Worm (Caenorhabditis elegans) whole organism, L3 larva: Measurements from ENCODE around the gene unc-132.

Experiments used
- ZK546.5 ChIP-seq: sonication (generic microtip); optimal IDR thresholded peaks from 2 replicates; lab custom pipeline; 2017; ENCODE audit warnings: missing biosample characterization, missing genetic modification characterization
- aly-2 ChIP-seq: fragments of 150-350 bp; optimal IDR thresholded peaks from 2 replicates; lab custom pipeline; 2014; ENCODE audit warnings: missing biosample characterization, missing genetic modification characterization
- ceh-28 ChIP-seq: fragments of 150-350 bp; optimal IDR thresholded peaks from 2 replicates; lab custom pipeline; 2014; ENCODE audit warnings: missing biosample characterization, missing genetic modification reagents, missing genetic modification characterization
- ceh-82 ChIP-seq: fragments of 150-350 bp; optimal IDR thresholded peaks from 2 replicates; lab custom pipeline; 2014; ENCODE audit warnings: missing biosample characterization, missing genetic modification characterization
- ceh-9 ChIP-seq: sonication (generic microtip); optimal IDR thresholded peaks from 2 replicates; lab custom pipeline; 2018; ENCODE audit warnings: missing biosample characterization, missing genetic modification characterization
- daf-12 ChIP-seq: fragments of 150-350 bp; optimal IDR thresholded peaks from 2 replicates; lab custom pipeline; 2014; ENCODE audit warnings: missing biosample characterization, missing genetic modification reagents, missing genetic modification characterization
- egl-27 ChIP-seq: sonication (generic microtip); optimal IDR thresholded peaks from 4 replicates; lab custom pipeline; 2017; ENCODE audit warnings: missing biosample characterization, missing genetic modification reagents, missing genetic modification characterization
- egl-5 ChIP-seq: fragments of 150-350 bp; optimal IDR thresholded peaks from 2 replicates; lab custom pipeline; 2017; ENCODE audit warnings: missing biosample characterization, missing genetic modification reagents, missing genetic modification characterization, inconsistent platforms
- elt-1 ChIP-seq: fragments of 150-350 bp; optimal IDR thresholded peaks from 2 replicates; lab custom pipeline; 2014; ENCODE audit warnings: missing biosample characterization, missing genetic modification characterization
- elt-2 ChIP-seq: sonication (generic microtip); optimal IDR thresholded peaks from 2 replicates; lab custom pipeline; 2016; ENCODE audit warnings: missing genetic modification reagents, mild to moderate bottlenecking, missing genetic modification characterization, missing compliant biosample characterization
- elt-3 ChIP-seq, 3 experiments: fragments of 150-350 bp in 1 of 3; sonication (generic microtip) in 2 of 3; optimal IDR thresholded peaks; 2 replicates in 2 of 3; 4 replicates in 1 of 3; lab custom pipeline; 2014 to 2017; ENCODE audit warnings: missing biosample characterization in 3 of 3, missing genetic modification characterization in 3 of 3
- fkh-2 ChIP-seq: fragments of 150-350 bp; optimal IDR thresholded peaks from 2 replicates; lab custom pipeline; 2014; ENCODE audit warnings: missing biosample characterization, missing genetic modification reagents, missing genetic modification characterization
- fos-1 ChIP-seq: fragments of 150-350 bp; optimal IDR thresholded peaks from 2 replicates; lab custom pipeline; 2014; ENCODE audit warnings: missing biosample characterization, missing genetic modification characterization
- hmg-11 ChIP-seq: sonication (generic microtip); optimal IDR thresholded peaks from 2 replicates; lab custom pipeline; 2016; ENCODE audit warnings: missing genetic modification characterization, missing compliant biosample characterization
- lin-15B ChIP-seq: fragments of 150-350 bp; optimal IDR thresholded peaks from 2 replicates; lab custom pipeline; 2014; ENCODE audit warnings: missing biosample characterization, missing genetic modification characterization
- lin-39 ChIP-seq: fragments of 150-350 bp; optimal IDR thresholded peaks from 2 replicates; lab custom pipeline; 2018; ENCODE audit warnings: missing biosample characterization, missing genetic modification reagents, missing genetic modification characterization
- mdl-1 ChIP-seq: fragments of 150-350 bp; optimal IDR thresholded peaks from 2 replicates; lab custom pipeline; 2014; ENCODE audit warnings: missing biosample characterization, missing genetic modification characterization
- mml-1 ChIP-seq: fragments of 150-350 bp; sonication (generic microtip); optimal IDR thresholded peaks from 3 replicates; lab custom pipeline; 2014; ENCODE audit warnings: missing biosample characterization, missing genetic modification characterization
- nfya-1 ChIP-seq: sonication (generic microtip); optimal IDR thresholded peaks from 2 replicates; lab custom pipeline; 2017; ENCODE audit warnings: missing genetic modification characterization, mild to moderate bottlenecking, missing compliant biosample characterization, antibody characterized with exemption, moderate library complexity; ENCODE audit not compliant: insufficient read depth
- nhr-11 ChIP-seq: fragments of 150-350 bp; optimal IDR thresholded peaks from 2 replicates; lab custom pipeline; 2014; ENCODE audit warnings: missing biosample characterization, missing genetic modification characterization
- nhr-23 ChIP-seq: fragments of 150-350 bp; optimal IDR thresholded peaks from 2 replicates; lab custom pipeline; 2014; ENCODE audit warnings: missing biosample characterization, missing genetic modification reagents, missing genetic modification characterization
- nhr-237 ChIP-seq: fragments of 150-350 bp; optimal IDR thresholded peaks from 2 replicates; lab custom pipeline; 2014; ENCODE audit warnings: missing biosample characterization, missing genetic modification characterization
- nhr-28 ChIP-seq: fragments of 150-350 bp; optimal IDR thresholded peaks from 2 replicates; lab custom pipeline; 2014; ENCODE audit warnings: missing biosample characterization, missing genetic modification characterization
- nhr-67 ChIP-seq: fragments of 150-350 bp; optimal IDR thresholded peaks from 2 replicates; lab custom pipeline; 2014; ENCODE audit warnings: missing biosample characterization, missing genetic modification characterization
- nhr-77 ChIP-seq: fragments of 150-350 bp; optimal IDR thresholded peaks from 2 replicates; lab custom pipeline; 2014; ENCODE audit warnings: missing biosample characterization, missing genetic modification characterization
- pha-4 ChIP-seq: fragments of 150-350 bp; optimal IDR thresholded peaks from 2 replicates; lab custom pipeline; 2014; ENCODE audit warnings: missing biosample characterization, missing genetic modification reagents, missing genetic modification characterization
- pqm-1 ChIP-seq: fragments of 150-350 bp; optimal IDR thresholded peaks from 2 replicates; lab custom pipeline; 2017; ENCODE audit warnings: missing biosample characterization, missing genetic modification characterization, inconsistent platforms
- tbx-2 ChIP-seq: sonication (generic microtip); optimal IDR thresholded peaks from 2 replicates; lab custom pipeline; 2016; ENCODE audit warnings: mild to moderate bottlenecking, missing genetic modification characterization, missing compliant biosample characterization
- unc-62 ChIP-seq: fragments of 150-350 bp; sonication (generic microtip); optimal IDR thresholded peaks from 4 replicates; lab custom pipeline; 2014; ENCODE audit warnings: missing biosample characterization, missing genetic modification reagents, missing genetic modification characterization
- ztf-11 ChIP-seq: fragments of 150-350 bp; optimal IDR thresholded peaks from 2 replicates; lab custom pipeline; 2014; ENCODE audit warnings: missing biosample characterization, missing genetic modification characterization

The unc-132 gene

ce11 chrV:3677212-3677611 is 9.7 kb upstream of the unc-132 start:
- peak; percentile 38 for TF ChIP-seq lin-39 (tag; lab: Kevin White, UChicago)
- peak; percentile 97 for TF ChIP-seq egl-5 (tag; lab: Kevin White, UChicago)
- peak; percentile 29 for TF ChIP-seq nfya-1 (tag; lab: Kevin White, UChicago)
- no peak for TF ChIP-seq ceh-28 (tag; lab: Kevin White, UChicago)
- no peak for TF ChIP-seq fkh-2 (tag; lab: Kevin White, UChicago)

- peak; percentile 73 for TF ChIP-seq nfya-1 (tag; lab: Kevin White, UChicago)
- TF ChIP-seq tbx-2 (tag; lab: Kevin White, UChicago), result no peak
- no peak for TF ChIP-seq aly-2 (tag; lab: Kevin White, UChicago)
- TF ChIP-seq, all 47 proteins: peak for 1
These were observed 8.4 kb upstream of the unc-132 start for ce11 chrV:3678513-3678912.

- TF ChIP-seq ceh-28 (tag; lab: Kevin White, UChicago) (no peak), mml-1 (tag; lab: Kevin White, UChicago) (no peak)
These were observed 4.4 kb upstream of the unc-132 start, which contains the start of gene W08A12.3 for ce11 chrV:3682553-3682952. W08A12.3 (plus strand) TSS chrV:3682853.

- TF ChIP-seq nfya-1 (tag; lab: Kevin White, UChicago) (peak; percentile 21), nhr-237 (no peak)
These were observed 1.1 kb upstream of the unc-132 start, which contains the start of gene W08A12.2 for ce11 chrV:3685790-3686208. W08A12.2 (minus strand) TSS chrV:3685892.

ce11 chrV:3686292-3686691 is 614 bp upstream of the unc-132 start:
- no peak for TF ChIP-seq elt-3 (tag; optimal IDR thresholded peaks at IDR 0.05; lab: Kevin White, UChicago)
- TF ChIP-seq pqm-1 (tag; lab: Kevin White, UChicago), result no peak
- TF ChIP-seq ceh-28 (tag; lab: Kevin White, UChicago), result no peak
- no peak for TF ChIP-seq hmg-11 (tag; lab: Kevin White, UChicago)
- TF ChIP-seq pha-4 (tag; lab: Kevin White, UChicago), result no peak
- no peak for TF ChIP-seq nhr-23 (tag; lab: Kevin White, UChicago)
- no peak for TF ChIP-seq fos-1 (tag; lab: Kevin White, UChicago)

- peak; percentile 29 for TF ChIP-seq lin-15B (tag; lab: Kevin White, UChicago)
- peak; percentile 59 for TF ChIP-seq nfya-1 (tag; lab: Kevin White, UChicago)
- peak; percentile 52 for TF ChIP-seq hmg-11 (tag; lab: Kevin White, UChicago)
- TF ChIP-seq fkh-2 (tag; lab: Kevin White, UChicago), result no peak
- TF ChIP-seq lin-39 (tag; lab: Kevin White, UChicago), result peak; percentile 46
- no peak for TF ChIP-seq nhr-11 (tag; lab: Kevin White, UChicago)
These were observed 1.8 kb downstream of the unc-132 start for ce11 chrV:3688733-3689132.

ce11 chrV:3692613-3693012 is 5.7 kb downstream of the unc-132 start:
- TF ChIP-seq elt-2, result peak; percentile 56
- TF ChIP-seq fkh-2 (tag; lab: Kevin White, UChicago), result no peak
- TF ChIP-seq pqm-1 (tag; lab: Kevin White, UChicago), result peak; percentile 50

ce11 chrV:3693657-3694056 is 6.8 kb downstream of the unc-132 start:
- TF ChIP-seq fkh-2 (tag; lab: Kevin White, UChicago) (no peak), ztf-11 (tag; lab: Kevin White, UChicago) (no peak), nhr-67 (tag; lab: Kevin White, UChicago) (no peak), mml-1 (tag; lab: Kevin White, UChicago) (no peak), nhr-237 (no peak)
- TF ChIP-seq, all 47 proteins: peak for 0

- TF ChIP-seq nfya-1 (tag; lab: Kevin White, UChicago) (peak; percentile 11), ceh-28 (tag; lab: Kevin White, UChicago) (no peak)
These were observed 8.3 kb downstream of the unc-132 start for ce11 chrV:3695254-3695653.

ce11 chrV:3697071-3697470 is 10.2 kb downstream of the unc-132 start:
- TF ChIP-seq nhr-237 (no peak), nhr-28 (no peak), egl-27 (tag; lab: Kevin White, UChicago) (no peak), nhr-77 (tag; lab: Kevin White, UChicago) (no peak), ceh-28 (tag; lab: Kevin White, UChicago) (no peak), pha-4 (tag; lab: Kevin White, UChicago) (peak; percentile 14), nhr-11 (tag; lab: Kevin White, UChicago) (no peak), unc-62 (GFP tag; lab: Kevin White, UChicago) (no peak), tbx-2 (tag; lab: Kevin White, UChicago) (no peak), nfya-1 (tag; lab: Kevin White, UChicago) (peak; percentile 8), elt-1 (tag; lab: Kevin White, UChicago) (no peak), egl-5 (tag; lab: Kevin White, UChicago) (no peak), ZK546.5 (no peak), fos-1 (tag; lab: Kevin White, UChicago) (no peak), ceh-82 (tag; lab: Kevin White, UChicago) (no peak), mml-1 (tag; lab: Kevin White, UChicago) (no peak), daf-12 (no peak), mdl-1 (no peak), ceh-9 (tag; lab: Kevin White, UChicago) (no peak)
